Worm (Caenorhabditis elegans) whole organism, L3 larva: ENCODE results near the gene bath-23.

Experiments
- daf-12 ChIP-seq: fragments of 150-350 bp; optimal IDR thresholded peaks from 2 replicates; lab custom pipeline; 2014; ENCODE audit warnings: missing biosample characterization, missing genetic modification reagents, missing genetic modification characterization
- egl-27 ChIP-seq: sonication (generic microtip); optimal IDR thresholded peaks from 4 replicates; lab custom pipeline; 2017; ENCODE audit warnings: missing biosample characterization, missing genetic modification reagents, missing genetic modification characterization
- jun-1 ChIP-seq: fragments of 150-350 bp; optimal IDR thresholded peaks from 2 replicates; lab custom pipeline; 2014; ENCODE audit warnings: missing biosample characterization, missing genetic modification reagents, missing genetic modification characterization
- lin-15B ChIP-seq: fragments of 150-350 bp; optimal IDR thresholded peaks from 2 replicates; lab custom pipeline; 2014; ENCODE audit warnings: missing biosample characterization, missing genetic modification characterization
- mdl-1 ChIP-seq: fragments of 150-350 bp; optimal IDR thresholded peaks from 2 replicates; lab custom pipeline; 2014; ENCODE audit warnings: missing biosample characterization, missing genetic modification characterization
- nhr-11 ChIP-seq: fragments of 150-350 bp; optimal IDR thresholded peaks from 2 replicates; lab custom pipeline; 2014; ENCODE audit warnings: missing biosample characterization, missing genetic modification characterization
- nhr-237 ChIP-seq: fragments of 150-350 bp; optimal IDR thresholded peaks from 2 replicates; lab custom pipeline; 2014; ENCODE audit warnings: missing biosample characterization, missing genetic modification characterization
- nhr-28 ChIP-seq: fragments of 150-350 bp; optimal IDR thresholded peaks from 2 replicates; lab custom pipeline; 2014; ENCODE audit warnings: missing biosample characterization, missing genetic modification characterization
- pqm-1 ChIP-seq: fragments of 150-350 bp; optimal IDR thresholded peaks from 2 replicates; lab custom pipeline; 2017; ENCODE audit warnings: missing biosample characterization, missing genetic modification characterization, inconsistent platforms
- sea-2 ChIP-seq: fragments of 150-350 bp; sonication (generic microtip); optimal IDR thresholded peaks from 4 replicates; lab custom pipeline; 2014; ENCODE audit warnings: missing biosample characterization, missing genetic modification reagents, missing genetic modification characterization
- skn-1 ChIP-seq: fragments of 150-350 bp; optimal IDR thresholded peaks from 2 replicates; lab custom pipeline; 2014; ENCODE audit warnings: missing biosample characterization, missing genetic modification characterization
- unc-39 ChIP-seq: sonication (generic microtip); optimal IDR thresholded peaks from 4 replicates; lab custom pipeline; 2017; ENCODE audit warnings: missing biosample characterization, missing genetic modification characterization
- unc-62 ChIP-seq: fragments of 150-350 bp; sonication (generic microtip); optimal IDR thresholded peaks from 4 replicates; lab custom pipeline; 2014; ENCODE audit warnings: missing biosample characterization, missing genetic modification reagents, missing genetic modification characterization

DNA sequence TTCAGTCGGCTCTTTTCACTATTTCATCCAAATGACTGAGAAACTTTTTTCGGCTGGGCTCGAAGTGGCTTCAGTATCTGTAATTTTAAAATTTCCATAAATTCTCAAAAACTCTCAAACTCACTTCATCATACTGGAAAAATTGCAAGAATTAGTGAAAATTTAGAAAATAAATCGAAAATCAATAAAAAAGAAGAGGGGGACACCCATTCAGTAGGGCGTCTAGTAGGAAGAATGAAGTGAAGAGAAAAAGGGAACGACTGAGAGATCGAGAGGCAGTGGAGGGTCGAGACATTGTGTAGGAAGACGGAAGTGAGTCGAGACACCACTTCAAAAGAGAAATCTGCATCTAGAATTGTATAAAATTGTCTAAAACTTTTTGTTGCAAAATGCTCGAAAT is 2.8 kb downstream of the bath-23 start:
- TF ChIP-seq daf-12 (tag; lab: Kevin White, UChicago) = no peak
- no peak for TF ChIP-seq egl-27
- TF ChIP-seq nhr-11 (tag; lab: Kevin White, UChicago) = no peak
- TF ChIP-seq mdl-1 (tag; lab: Kevin White, UChicago) = no peak
- TF ChIP-seq jun-1 (tag; lab: Kevin White, UChicago) = no peak
- TF ChIP-seq skn-1 (tag; lab: Kevin White, UChicago) = no peak
- peak; percentile 7 for TF ChIP-seq sea-2
- TF ChIP-seq lin-15B (tag; lab: Kevin White, UChicago) = no peak
- no peak for TF ChIP-seq pqm-1 (tag; lab: Kevin White, UChicago)
- TF ChIP-seq unc-62 = no peak
- TF ChIP-seq nhr-28 (tag; lab: Kevin White, UChicago) = no peak
- TF ChIP-seq unc-39 (tag; lab: Kevin White, UChicago) = no peak
- TF ChIP-seq nhr-237 (tag; lab: Kevin White, UChicago) = no peak
